Fruit fly (Drosophila melanogaster): ENCODE measurements around the gene CG2233.

dm6 chrX:8049292-8049691 lies 12.0 kb upstream of the CG2233 start:
- TF ChIP-seq Eip93F (GFP tag; optimal IDR thresholded peaks at IDR 0.05) (no peak), pdm3 (GFP tag; optimal IDR thresholded peaks at IDR 0.05) (no peak), Sox15 (GFP tag; optimal IDR thresholded peaks at IDR 0.05) (no peak), CG31627 (GFP tag; optimal IDR thresholded peaks at IDR 0.05) (no peak), CG6276 (GFP tag; optimal IDR thresholded peaks at IDR 0.05) (no peak), acj6 (GFP tag; optimal IDR thresholded peaks at IDR 0.05) (no peak), Met (GFP tag; optimal IDR thresholded peaks at IDR 0.05) (no peak), CG16779 (tag; optimal IDR thresholded peaks at IDR 0.05) (no peak), CG7368 (GFP tag; optimal IDR thresholded peaks at IDR 0.05) (no peak), cyc (GFP tag; optimal IDR thresholded peaks at IDR 0.05) (no peak), OdsH (GFP tag; optimal IDR thresholded peaks at IDR 0.05) (no peak)
